Fruit fly (Drosophila melanogaster) whole organism, embryonic: ENCODE measurements around the gene Sec10.

Experiments
- Atf6 ChIP-seq: fragments of 200-800 bp; sonication (Bioruptor generic); IDR thresholded peaks from 2 replicates; pipeline ENCODE4 v1.3.6; 2022; ENCODE audit warnings: missing biosample characterization, missing genetic modification characterization
- CG11093 ChIP-seq: fragments of 200-800 bp; sonication (Bioruptor generic); IDR thresholded peaks from 3 replicates; pipeline ENCODE4 v1.3.6; 2022; ENCODE audit warnings: missing biosample characterization, missing genetic modification characterization
- CG11247 ChIP-seq: fragments of 200-800 bp; sonication (Bioruptor generic); IDR thresholded peaks from 2 replicates; pipeline ENCODE4 v1.3.6; 2022; ENCODE audit warnings: missing biosample characterization, missing genetic modification characterization
- CG11696 ChIP-seq: fragments of 200-800 bp; sonication (Bioruptor generic); IDR thresholded peaks from 2 replicates; pipeline ENCODE4 v1.3.6; 2022; ENCODE audit warnings: missing biosample characterization, missing genetic modification characterization
- CG1233 ChIP-seq: fragments of 200-800 bp; sonication (Bioruptor generic); optimal IDR thresholded peaks from 4 replicates; lab custom pipeline; 2018; ENCODE audit warnings: missing biosample characterization, mild to moderate bottlenecking, missing genetic modification characterization
- CG12942 ChIP-seq: fragments of 200-800 bp; sonication (Bioruptor generic); optimal IDR thresholded peaks from 3 replicates; lab custom pipeline; 2016; ENCODE audit warnings: missing biosample characterization, missing genetic modification characterization
- CG1602 ChIP-seq: fragments of 200-800 bp; sonication (Bioruptor generic); optimal IDR thresholded peaks from 3 replicates; lab custom pipeline; 2016; ENCODE audit warnings: missing biosample characterization, missing genetic modification characterization
- CG17568 ChIP-seq: fragments of 200-800 bp; sonication (Bioruptor generic); optimal IDR thresholded peaks from 2 replicates; lab custom pipeline; 2018; ENCODE audit warnings: missing biosample characterization, mild to moderate bottlenecking, missing genetic modification characterization, moderate library complexity
- CG17802 ChIP-seq: fragments of 200-800 bp; sonication (Bioruptor generic); optimal IDR thresholded peaks from 2 replicates; lab custom pipeline; 2018; ENCODE audit warnings: missing biosample characterization, mild to moderate bottlenecking, missing genetic modification characterization, moderate library complexity
- CG17912 ChIP-seq: fragments of 200-800 bp; sonication (Bioruptor generic); optimal IDR thresholded peaks from 2 replicates; lab custom pipeline; 2018; ENCODE audit warnings: missing biosample characterization, mild to moderate bottlenecking, missing genetic modification characterization
- CG2129 ChIP-seq: fragments of 200-800 bp; sonication (Bioruptor generic); IDR thresholded peaks from 2 replicates; pipeline ENCODE4 v1.3.6; 2022; ENCODE audit warnings: missing biosample characterization, missing genetic modification characterization; ENCODE audit not compliant: partially characterized antibody
- CG2199 ChIP-seq: fragments of 200-800 bp; sonication (Bioruptor generic); IDR thresholded peaks from 3 replicates; pipeline ENCODE4 v1.3.6; 2022; ENCODE audit warnings: missing biosample characterization, missing genetic modification characterization
- CG30431 ChIP-seq: fragments of 200-800 bp; sonication (Bioruptor generic); optimal IDR thresholded peaks from 2 replicates; lab custom pipeline; 2017; ENCODE audit warnings: missing biosample characterization, missing genetic modification characterization
- CG31224 ChIP-seq: fragments of 200-800 bp; sonication (Bioruptor generic); IDR thresholded peaks from 2 replicates; pipeline ENCODE4 v1.3.6; 2022; ENCODE audit warnings: missing biosample characterization, missing genetic modification characterization
- CG32767 ChIP-seq: fragments of 200-800 bp; sonication (Bioruptor generic); IDR thresholded peaks from 2 replicates; pipeline ENCODE4 v1.3.6; 2022; ENCODE audit warnings: missing biosample characterization, missing genetic modification characterization
- CG6765 ChIP-seq: fragments of 200-800 bp; sonication (Bioruptor generic); optimal IDR thresholded peaks from 3 replicates; lab custom pipeline; 2017; ENCODE audit warnings: missing biosample characterization, mild to moderate bottlenecking, missing genetic modification characterization
- CG6791 ChIP-seq: fragments of 200-800 bp; sonication (Bioruptor generic); IDR thresholded peaks from 3 replicates; pipeline ENCODE4 v1.3.6; 2022; ENCODE audit warnings: missing biosample characterization, missing genetic modification characterization; ENCODE audit not compliant: partially characterized antibody
- HHEX ChIP-seq: fragments of 200-800 bp; sonication (Bioruptor generic); optimal IDR thresholded peaks from 3 replicates; lab custom pipeline; 2017; ENCODE audit warnings: missing biosample characterization, mild to moderate bottlenecking, missing genetic modification characterization, missing genetic modification reagents
- HLH4C ChIP-seq: fragments of 200-800 bp; sonication (Bioruptor generic); IDR thresholded peaks from 3 replicates; pipeline ENCODE4 v1.3.6; 2022; ENCODE audit warnings: missing biosample characterization, missing genetic modification characterization; ENCODE audit not compliant: partially characterized antibody
- Hey ChIP-seq: fragments of 200-800 bp; sonication (Bioruptor generic); optimal IDR thresholded peaks from 3 replicates; lab custom pipeline; 2018; ENCODE audit warnings: missing biosample characterization, mild to moderate bottlenecking, missing genetic modification characterization
- Hr78 ChIP-seq, 2 experiments: fragments of 200-800 bp in 1 of 2; fragments of >200 bp in 1 of 2; sonication (Bioruptor generic) in 1 of 2; optimal IDR thresholded peaks; 2 replicates each; lab custom pipeline; 2017 to 2019; ENCODE audit warnings: missing biosample characterization in 2 of 2, missing genetic modification characterization in 2 of 2, mild to moderate bottlenecking in 1 of 2, moderate library complexity in 1 of 2
- MESR4 ChIP-seq: fragments of 200-800 bp; sonication (Bioruptor generic); optimal IDR thresholded peaks from 2 replicates; lab custom pipeline; 2018; ENCODE audit warnings: missing biosample characterization, mild to moderate bottlenecking, missing genetic modification characterization, moderate library complexity
- Mrtf ChIP-seq: fragments of 200-800 bp; sonication (Bioruptor generic); IDR thresholded peaks from 3 replicates; pipeline ENCODE4 v1.3.6; 2022; ENCODE audit warnings: missing biosample characterization, missing genetic modification characterization
- Pdp1 ChIP-seq, 2 experiments: fragments of 200-800 bp; sonication (Bioruptor generic); optimal IDR thresholded peaks; 3 replicates each; lab custom pipeline; 2016; ENCODE audit warnings: missing biosample characterization in 2 of 2, missing genetic modification characterization in 2 of 2, mild to moderate bottlenecking in 1 of 2, moderate library complexity in 1 of 2
- Rfx ChIP-seq: fragments of 200-800 bp; sonication (Bioruptor generic); IDR thresholded peaks from 2 replicates; pipeline ENCODE4 v1.3.6; 2022; ENCODE audit warnings: missing biosample characterization, missing genetic modification characterization
- Six4 ChIP-seq: fragments of 200-800 bp; sonication (Bioruptor generic); optimal IDR thresholded peaks from 2 replicates; lab custom pipeline; 2016; ENCODE audit warnings: missing biosample characterization, missing genetic modification characterization
- Sry-β ChIP-seq: fragments of 200-800 bp; sonication (Bioruptor generic); optimal IDR thresholded peaks from 2 replicates; lab custom pipeline; 2018; ENCODE audit warnings: missing biosample characterization, mild to moderate bottlenecking, missing genetic modification characterization, moderate library complexity
- Ssrp ChIP-seq: fragments of 200-800 bp; sonication (Bioruptor generic); optimal IDR thresholded peaks from 2 replicates; lab custom pipeline; 2018; ENCODE audit warnings: missing biosample characterization, mild to moderate bottlenecking, missing genetic modification characterization, moderate library complexity
- Trl ChIP-seq, 3 experiments: fragments of >200 bp in 2 of 3; fragments of 200-800 bp in 1 of 3; sonication (Bioruptor generic) in 1 of 3; optimal IDR thresholded peaks; 2 replicates in 1 of 3; 3 replicates in 2 of 3; lab custom pipeline; 2016 to 2017; ENCODE audit warnings: missing biosample characterization in 1 of 3, missing genetic modification characterization in 1 of 3
- ac ChIP-seq: fragments of 200-800 bp; sonication (Bioruptor generic); optimal IDR thresholded peaks from 3 replicates; lab custom pipeline; 2017; ENCODE audit warnings: missing biosample characterization, mild to moderate bottlenecking, missing genetic modification characterization
- chif ChIP-seq, 2 experiments: fragments of 200-800 bp; sonication (Bioruptor generic); optimal IDR thresholded peaks; 3 replicates each; lab custom pipeline; 2016; ENCODE audit warnings: missing biosample characterization in 2 of 2, missing genetic modification characterization in 2 of 2
- da ChIP-seq: fragments of 200-800 bp; sonication (Bioruptor generic); optimal IDR thresholded peaks from 2 replicates; lab custom pipeline; 2016; ENCODE audit warnings: missing biosample characterization, missing genetic modification characterization
- dati ChIP-seq: fragments of 200-800 bp; sonication (Bioruptor generic); IDR thresholded peaks from 2 replicates; pipeline ENCODE4 v1.3.6; 2022; ENCODE audit warnings: missing biosample characterization, missing genetic modification characterization
- dimm ChIP-seq: fragments of 200-800 bp; sonication (Bioruptor generic); IDR thresholded peaks from 2 replicates; pipeline ENCODE4 v1.3.6; 2022; ENCODE audit warnings: missing biosample characterization, missing genetic modification characterization
- ewg ChIP-seq: fragments of 200-800 bp; sonication (Bioruptor generic); optimal IDR thresholded peaks from 3 replicates; lab custom pipeline; 2017; ENCODE audit warnings: mild to moderate bottlenecking, missing biosample characterization, missing genetic modification reagents, missing genetic modification characterization
- fd64A ChIP-seq: fragments of 200-800 bp; sonication (Bioruptor generic); optimal IDR thresholded peaks from 3 replicates; lab custom pipeline; 2018; ENCODE audit warnings: missing biosample characterization, mild to moderate bottlenecking, missing genetic modification characterization
- fru ChIP-seq: fragments of >200 bp; optimal IDR thresholded peaks from 2 replicates; lab custom pipeline; 2017
- mld ChIP-seq: fragments of 200-800 bp; sonication (Bioruptor generic); IDR thresholded peaks from 3 replicates; pipeline ENCODE4 v1.3.6; 2022; ENCODE audit warnings: missing biosample characterization, missing genetic modification characterization; ENCODE audit not compliant: partially characterized antibody
- nom ChIP-seq: fragments of 200-800 bp; sonication (Bioruptor generic); optimal IDR thresholded peaks from 2 replicates; lab custom pipeline; 2017; ENCODE audit warnings: missing biosample characterization, missing genetic modification characterization, mild to moderate bottlenecking, moderate library complexity, missing genetic modification reagents
- onecut ChIP-seq: fragments of 200-800 bp; sonication (Bioruptor generic); IDR thresholded peaks from 2 replicates; pipeline ENCODE4 v1.3.6; 2022; ENCODE audit warnings: missing biosample characterization, missing genetic modification characterization
- pnt ChIP-seq: fragments of 200-800 bp; sonication (Bioruptor generic); optimal IDR thresholded peaks from 3 replicates; lab custom pipeline; 2016; ENCODE audit warnings: missing biosample characterization, missing genetic modification characterization
- sd ChIP-seq: fragments of 200-800 bp; sonication (Bioruptor generic); optimal IDR thresholded peaks from 3 replicates; lab custom pipeline; 2018; ENCODE audit warnings: missing biosample characterization, mild to moderate bottlenecking, missing genetic modification characterization, moderate library complexity
- sens ChIP-seq: fragments of 200-800 bp; sonication (Bioruptor generic); peaks from one replicate; lab custom pipeline; 2016; ENCODE audit warnings: missing biosample characterization, missing genetic modification characterization
- sens-2 ChIP-seq: fragments of 200-800 bp; sonication (Bioruptor generic); IDR thresholded peaks from 2 replicates; pipeline ENCODE4 v1.3.6; 2022; ENCODE audit warnings: missing biosample characterization, missing genetic modification characterization
- slp2 ChIP-seq: fragments of 200-800 bp; sonication (Bioruptor generic); optimal IDR thresholded peaks from 2 replicates; lab custom pipeline; 2016; ENCODE audit warnings: missing biosample characterization, missing genetic modification characterization
- sob ChIP-seq: fragments of 200-800 bp; sonication (Bioruptor generic); IDR thresholded peaks from 2 replicates; pipeline ENCODE4 v1.3.6; 2022; ENCODE audit warnings: missing biosample characterization, missing genetic modification characterization
- unc-4 ChIP-seq: fragments of 200-800 bp; sonication (Bioruptor generic); IDR thresholded peaks from 2 replicates; pipeline ENCODE4 v1.3.6; 2022; ENCODE audit warnings: missing biosample characterization, missing genetic modification characterization; ENCODE audit not compliant: partially characterized antibody

Sec10 gene

dm6 chr3R:24099039-24100026 lies 35.3 kb upstream of the Sec10 start:
- peak; percentile 45 for TF ChIP-seq CG31224 (GFP tag; lab: Robert Waterston, UW)
- TF ChIP-seq fd64A (GFP tag; lab: Kevin White, UChicago): no peak
- TF ChIP-seq Trl (optimal IDR thresholded peaks at IDR 0.05; lab: Kevin White, UChicago): no peak
- TF ChIP-seq Trl (GFP tag; optimal IDR thresholded peaks at IDR 0.05; lab: Kevin White, UChicago): peak; percentile 65
- TF ChIP-seq Ssrp (tag; lab: Kevin White, UChicago): peak; percentile 73
- TF ChIP-seq CG32767 (GFP tag; lab: Robert Waterston, UW): peak; percentile 73; the same call in 1 of the 2 replicates
- no peak for TF ChIP-seq Sry-β (GFP tag; lab: Kevin White, UChicago)
- peak; percentile 96 for TF ChIP-seq sens
- peak in 1 of 2 experiments; percentile 73 for TF ChIP-seq Hr78 (GFP tag; optimal IDR thresholded peaks at IDR 0.05; lab: Kevin White, UChicago)
- peak; percentile 69 for TF ChIP-seq CG30431 (GFP tag; lab: Kevin White, UChicago)
- peak; percentile 65 for TF ChIP-seq CG1233 (GFP tag; lab: Kevin White, UChicago)
- peak; percentile 28 for TF ChIP-seq sd (tag; lab: Kevin White, UChicago)
- no peak for TF ChIP-seq unc-4 (GFP tag; lab: Robert Waterston, UW)
- peak; percentile 71 for TF ChIP-seq CG17568 (GFP tag; lab: Kevin White, UChicago)
- TF ChIP-seq CG6791 (GFP tag; lab: Robert Waterston, UW): no peak
- TF ChIP-seq fru (lab: Kevin White, UChicago): no peak
- no peak for TF ChIP-seq Hey (tag; lab: Kevin White, UChicago)
- no peak for TF ChIP-seq CG17912 (GFP tag; lab: Kevin White, UChicago)
- TF ChIP-seq Six4: peak; percentile 62
- peak; percentile 72 to 75 for TF ChIP-seq Pdp1 (GFP tag; optimal IDR thresholded peaks at IDR 0.05; lab: Kevin White, UChicago)
- TF ChIP-seq HHEX: peak; percentile 79
- peak; percentile 5 for TF ChIP-seq MESR4 (GFP tag; lab: Kevin White, UChicago)
- peak; percentile 81 for TF ChIP-seq Mrtf
- TF ChIP-seq CG11247: peak; percentile 69
- TF ChIP-seq Atf6 (GFP tag; lab: Robert Waterston, UW): peak; percentile 85
- TF ChIP-seq CG12942: peak; percentile 72
- TF ChIP-seq CG11093 (GFP tag; lab: Robert Waterston, UW): peak; percentile 56
- peak; percentile 36; the same call in 1 of the 2 replicates for TF ChIP-seq dati (GFP tag; lab: Robert Waterston, UW)
- peak; percentile 60 for TF ChIP-seq dimm (GFP tag; lab: Robert Waterston, UW)
- peak; percentile 65 for TF ChIP-seq slp2
- TF ChIP-seq sens-2 (GFP tag; lab: Robert Waterston, UW): peak; percentile 56; the same call in 1 of the 2 replicates
- TF ChIP-seq da: peak; percentile 17
- TF ChIP-seq sob (GFP tag; lab: Robert Waterston, UW): peak; percentile 91
- no peak for TF ChIP-seq HLH4C (GFP tag; lab: Robert Waterston, UW)
- TF ChIP-seq pnt (GFP tag; lab: Kevin White, UChicago): peak; percentile 72
- peak; percentile 68 for TF ChIP-seq CG11696 (GFP tag; lab: Robert Waterston, UW)
- peak; percentile 64 for TF ChIP-seq CG1602 (GFP tag; lab: Kevin White, UChicago)
- TF ChIP-seq ewg (GFP tag; lab: Kevin White, UChicago): peak; percentile 61
- no peak for TF ChIP-seq nom (GFP tag; lab: Kevin White, UChicago)
- peak; percentile 16 for TF ChIP-seq ac (GFP tag; lab: Kevin White, UChicago)
- TF ChIP-seq CG6765 (GFP tag; lab: Kevin White, UChicago): peak; percentile 13
- peak; percentile 46 for TF ChIP-seq onecut (GFP tag; lab: Robert Waterston, UW)
- TF ChIP-seq mld (GFP tag; lab: Robert Waterston, UW): no peak
- TF ChIP-seq Rfx (GFP tag; lab: Robert Waterston, UW): peak; percentile 89
- TF ChIP-seq CG2199: 0 out of 3 replicates have a peak, but pooled peaks have one; percentile 29
- peak; percentile 84 to 89 for TF ChIP-seq chif (GFP tag; optimal IDR thresholded peaks at IDR 0.05; lab: Kevin White, UChicago)
- TF ChIP-seq CG17802 (tag; lab: Kevin White, UChicago): peak; percentile 45
- TF ChIP-seq CG2129 (GFP tag; lab: Robert Waterston, UW): no peak
